Fruit fly (Drosophila melanogaster) whole organism, embryonic: ENCODE data around the gene gfzf.
A peak's percentile ranks its signal among the peaks of the same experiment; 100 is the strongest.

ENCODE experiments used
- BEAF-32 ChIP-seq: fragments of 200-800 bp; sonication (Bioruptor generic); optimal IDR thresholded peaks from 3 replicates; lab custom pipeline; 2017; ENCODE audit warnings: missing biosample characterization, missing genetic modification characterization, mild to moderate bottlenecking, moderate library complexity, missing genetic modification reagents
- CG3281 ChIP-seq: fragments of 200-800 bp; sonication (Bioruptor generic); optimal IDR thresholded peaks from 3 replicates; lab custom pipeline; 2017; ENCODE audit warnings: missing biosample characterization, mild to moderate bottlenecking, missing genetic modification characterization
- CG5245 ChIP-seq: fragments of 200-800 bp; sonication (Bioruptor generic); optimal IDR thresholded peaks from 3 replicates; lab custom pipeline; 2016; ENCODE audit warnings: missing biosample characterization, missing genetic modification characterization
- D ChIP-seq, 2 experiments: fragments of 200-800 bp in 1 of 2; fragments of >200 bp in 1 of 2; sonication (Bioruptor generic) in 1 of 2; optimal IDR thresholded peaks; 2 replicates in 1 of 2; 3 replicates in 1 of 2; lab custom pipeline; 2017; ENCODE audit warnings: mild to moderate bottlenecking in 1 of 2, missing biosample characterization in 1 of 2, missing genetic modification characterization in 1 of 2, missing genetic modification reagents in 1 of 2
- Lim3 ChIP-seq: fragments of 200-800 bp; sonication (Bioruptor generic); IDR thresholded peaks from 2 replicates; pipeline ENCODE4 v1.3.6; 2022; ENCODE audit warnings: missing biosample characterization, missing genetic modification characterization
- Med ChIP-seq: fragments of 200-800 bp; sonication (Bioruptor generic); peaks from one replicate; lab custom pipeline; 2016; ENCODE audit warnings: missing biosample characterization, missing genetic modification characterization, mild to moderate bottlenecking, inconsistent platforms, moderate library complexity
- Sry-δ ChIP-seq: fragments of 200-800 bp; sonication (Bioruptor generic); optimal IDR thresholded peaks from 2 replicates; lab custom pipeline; 2016; ENCODE audit warnings: missing biosample characterization, missing genetic modification characterization
- eve ChIP-seq, 2 experiments: fragments of >200 bp; optimal IDR thresholded peaks; 2 replicates each; lab custom pipeline; 2017; ENCODE audit warnings: missing biosample characterization in 2 of 2, missing genetic modification characterization in 2 of 2
- scrt ChIP-seq: fragments of 200-800 bp; sonication (Bioruptor generic); optimal IDR thresholded peaks from 2 replicates; lab custom pipeline; 2018; ENCODE audit warnings: missing biosample characterization, mild to moderate bottlenecking, missing genetic modification characterization, moderate library complexity
- sna ChIP-seq: fragments of 200-800 bp; sonication (Bioruptor generic); IDR thresholded peaks from 2 replicates; pipeline ENCODE4 v1.3.6; 2022; ENCODE audit warnings: missing biosample characterization, missing genetic modification characterization; ENCODE audit not compliant: partially characterized antibody

- TF ChIP-seq CG3281 (GFP tag; lab: Kevin White, UChicago): no peak
- no peak for TF ChIP-seq CG5245 (GFP tag; lab: Kevin White, UChicago)
- no peak for TF ChIP-seq scrt (GFP tag; lab: Kevin White, UChicago)
- TF ChIP-seq D (optimal IDR thresholded peaks at IDR 0.05; lab: Kevin White, UChicago): no peak
- TF ChIP-seq D (GFP tag; optimal IDR thresholded peaks at IDR 0.05; lab: Kevin White, UChicago): no peak
- no peak for TF ChIP-seq eve (GFP tag; optimal IDR thresholded peaks at IDR 0.05; lab: Kevin White, UChicago)
- no peak for TF ChIP-seq Lim3 (GFP tag; lab: Robert Waterston, UW)
- TF ChIP-seq Med (GFP tag; lab: Kevin White, UChicago): peak; percentile 35
- TF ChIP-seq sna: no peak
- TF ChIP-seq BEAF-32 (GFP tag; lab: Kevin White, UChicago): no peak
- no peak for TF ChIP-seq Sry-δ (GFP tag; lab: Kevin White, UChicago)
Measured at dm6 chr3R:7139188-7140038, 11.4 kb downstream of the gfzf start.
